Worm (Caenorhabditis elegans): ENCODE measurements around the gene Y69A2AR.50.

The Y69A2AR.50 gene

ce11 chrIV:2562071-2562470 lies at the start of gene Y69A2AR.50:
TSS of gene Y69A2AR.50 (plus strand) at chrIV:2562371.
- TF ChIP-seq sptf-1 (tag; optimal IDR thresholded peaks at IDR 0.05) (no peak), hlh-1 (tag; optimal IDR thresholded peaks at IDR 0.05) (no peak), zip-8 (tag; optimal IDR thresholded peaks at IDR 0.05) (no peak), lsy-2 (tag; optimal IDR thresholded peaks at IDR 0.05) (no peak), ztf-11 (tag; optimal IDR thresholded peaks at IDR 0.05) (no peak), elt-3 (tag; optimal IDR thresholded peaks at IDR 0.05) (no peak), snpc-4 (tag; optimal IDR thresholded peaks at IDR 0.05) (no peak), mep-1 (tag; optimal IDR thresholded peaks at IDR 0.05) (no peak)

- TF ChIP-seq elt-3 (tag; optimal IDR thresholded peaks at IDR 0.05) (no peak), pha-4 (tag; optimal IDR thresholded peaks at IDR 0.05) (no peak), lsy-2 (tag; optimal IDR thresholded peaks at IDR 0.05) (no peak), lin-13 (tag; optimal IDR thresholded peaks at IDR 0.05) (no peak), ceh-43 (GFP tag; optimal IDR thresholded peaks at IDR 0.05) (no peak), zip-8 (tag; optimal IDR thresholded peaks at IDR 0.05) (no peak), nhr-2 (tag; optimal IDR thresholded peaks at IDR 0.05) (no peak), drap-1 (GFP tag; optimal IDR thresholded peaks at IDR 0.05) (no peak), lin-32 (GFP tag; optimal IDR thresholded peaks at IDR 0.05) (no peak), sptf-1 (tag; optimal IDR thresholded peaks at IDR 0.05) (no peak), nhr-76 (tag; optimal IDR thresholded peaks at IDR 0.05) (no peak), unc-62 (GFP tag; optimal IDR thresholded peaks at IDR 0.05) (no peak), ham-2 (GFP tag; optimal IDR thresholded peaks at IDR 0.05) (no peak), ztf-11 (tag; optimal IDR thresholded peaks at IDR 0.05) (no peak)
These were observed 35.3 kb upstream of the Y69A2AR.50 start for ce11 chrIV:2526836-2527235.

ce11 chrIV:2529281-2529680 lies 32.9 kb upstream of the Y69A2AR.50 start:
- no peak for TF ChIP-seq nhr-28 (tag; optimal IDR thresholded peaks at IDR 0.05)
- no peak for TF ChIP-seq ceh-83 (GFP tag; optimal IDR thresholded peaks at IDR 0.05)
- TF ChIP-seq tbx-8 (GFP tag; optimal IDR thresholded peaks at IDR 0.05), result no peak
- no peak for TF ChIP-seq nhr-237 (tag; optimal IDR thresholded peaks at IDR 0.05)
- TF ChIP-seq unc-120 (tag; optimal IDR thresholded peaks at IDR 0.05; ENCODE audit: poor library complexity, severe bottlenecking), result no peak
- no peak for TF ChIP-seq unc-62 (GFP tag; optimal IDR thresholded peaks at IDR 0.05)
- no peak for TF ChIP-seq lsy-2 (tag; optimal IDR thresholded peaks at IDR 0.05)
- TF ChIP-seq lin-32 (GFP tag; optimal IDR thresholded peaks at IDR 0.05), result no peak
- TF ChIP-seq ces-1 (GFP tag; optimal IDR thresholded peaks at IDR 0.05), result no peak
- no peak for TF ChIP-seq sem-2 (GFP tag; optimal IDR thresholded peaks at IDR 0.05)

ce11 chrIV:2530285-2530684 lies 31.9 kb upstream of the Y69A2AR.50 start:
- TF ChIP-seq unc-120 (tag; optimal IDR thresholded peaks at IDR 0.05; ENCODE audit: poor library complexity, severe bottlenecking) (no peak), hlh-1 (tag; optimal IDR thresholded peaks at IDR 0.05) (no peak), mep-1 (tag; optimal IDR thresholded peaks at IDR 0.05) (no peak), blmp-1 (tag; optimal IDR thresholded peaks at IDR 0.05) (no peak), zip-8 (tag; optimal IDR thresholded peaks at IDR 0.05) (no peak)

ce11 chrIV:2537741-2538140 lies 24.4 kb upstream of the Y69A2AR.50 start:
- TF ChIP-seq ces-1 (GFP tag; optimal IDR thresholded peaks at IDR 0.05) (peak; percentile 89), hlh-1 (tag; optimal IDR thresholded peaks at IDR 0.05) (no peak), cnd-1 (tag; optimal IDR thresholded peaks at IDR 0.05) (no peak)

- TF ChIP-seq M03D4.4 (tag; optimal IDR thresholded peaks at IDR 0.05), result no peak
- TF ChIP-seq mls-2 (tag; optimal IDR thresholded peaks at IDR 0.05), result no peak
- no peak for TF ChIP-seq lin-13 (tag; optimal IDR thresholded peaks at IDR 0.05)
- TF ChIP-seq nhr-2 (tag; optimal IDR thresholded peaks at IDR 0.05), result no peak
- no peak for TF ChIP-seq nhr-76 (tag; optimal IDR thresholded peaks at IDR 0.05)
- no peak for TF ChIP-seq flh-1 (GFP tag; optimal IDR thresholded peaks at IDR 0.05)
- TF ChIP-seq unc-62 (GFP tag; optimal IDR thresholded peaks at IDR 0.05), result no peak
- no peak for TF ChIP-seq nhr-28 (tag; optimal IDR thresholded peaks at IDR 0.05)
- no peak for TF ChIP-seq nhr-237 (tag; optimal IDR thresholded peaks at IDR 0.05)
- TF ChIP-seq snpc-4 (tag; optimal IDR thresholded peaks at IDR 0.05), result no peak
- TF ChIP-seq lsy-2 (tag; optimal IDR thresholded peaks at IDR 0.05), result no peak
- no peak for TF ChIP-seq ham-2 (GFP tag; optimal IDR thresholded peaks at IDR 0.05)
- TF ChIP-seq cnd-1 (tag; optimal IDR thresholded peaks at IDR 0.05), result no peak
- no peak for TF ChIP-seq sem-2 (GFP tag; optimal IDR thresholded peaks at IDR 0.05)
- no peak for TF ChIP-seq zip-8 (tag; optimal IDR thresholded peaks at IDR 0.05)
- TF ChIP-seq ces-1 (GFP tag; optimal IDR thresholded peaks at IDR 0.05), result no peak
- no peak for TF ChIP-seq ceh-83 (GFP tag; optimal IDR thresholded peaks at IDR 0.05)
- TF ChIP-seq ztf-11 (tag; optimal IDR thresholded peaks at IDR 0.05), result no peak
- no peak for TF ChIP-seq pha-4 (tag; optimal IDR thresholded peaks at IDR 0.05)
These were observed 20.2 kb upstream of the Y69A2AR.50 start, which contains the start of gene sprr-3 for ce11 chrIV:2542001-2542400. TSS of gene sprr-3 (plus strand) at chrIV:2542301.

Data from whole organism, mixed stage, embryonic.